Worm (Caenorhabditis elegans) whole organism, midembryonic: ENCODE results near the gene ule-5.

ENCODE experiments used
- T22C8.4 ChIP-seq: fragments of 200-800 bp; sonication (Bioruptor generic); IDR thresholded peaks from 2 replicates; pipeline ENCODE4 v1.3.6; 2022; ENCODE audit warnings: missing genetic modification characterization, missing compliant biosample characterization
- cog-1 ChIP-seq: sonication (generic microtip); optimal IDR thresholded peaks from 2 replicates; lab custom pipeline; 2016; ENCODE audit warnings: missing genetic modification characterization, missing compliant biosample characterization
- flt-1 ChIP-seq: fragments of 200-800 bp; sonication (Bioruptor generic); IDR thresholded peaks from 2 replicates; pipeline ENCODE4 v1.3.6; 2022; ENCODE audit warnings: missing genetic modification characterization, missing compliant biosample characterization
- klf-2 ChIP-seq: fragments of 200-800 bp; sonication (Bioruptor generic); conservative IDR thresholded peaks from 2 replicates; pipeline ENCODE4 v1.3.6; 2022; ENCODE audit warnings: missing genetic modification reagents, missing genetic modification characterization, missing compliant biosample characterization
- med-1 ChIP-seq: sonication (generic microtip); optimal IDR thresholded peaks from 2 replicates; lab custom pipeline; 2017; ENCODE audit warnings: missing genetic modification characterization, mild to moderate bottlenecking, missing compliant biosample characterization, antibody characterized with exemption, missing genetic modification reagents; ENCODE audit not compliant: insufficient read depth
- ref-1 ChIP-seq: fragments of 200-800 bp; sonication (Bioruptor generic); conservative IDR thresholded peaks from 2 replicates; pipeline ENCODE4 v1.3.6; 2022; ENCODE audit warnings: missing genetic modification reagents, missing genetic modification characterization, missing compliant biosample characterization
- tab-1 ChIP-seq: fragments of 200-800 bp; sonication (Bioruptor generic); IDR thresholded peaks from 2 replicates; pipeline ENCODE4 v1.3.6; 2022; ENCODE audit warnings: missing genetic modification characterization, missing compliant biosample characterization
- ztf-23 ChIP-seq: fragments of 200-800 bp; sonication (Bioruptor generic); IDR thresholded peaks from 2 replicates; pipeline ENCODE4 v1.3.6; 2022; ENCODE audit warnings: missing genetic modification reagents, missing genetic modification characterization, missing compliant biosample characterization
- ztf-29 ChIP-seq: fragments of 200-800 bp; sonication (Bioruptor generic); IDR thresholded peaks from 2 replicates; pipeline ENCODE4 v1.3.6; 2022; ENCODE audit warnings: missing genetic modification reagents, missing genetic modification characterization, missing compliant biosample characterization

ule-5 gene

ce11 chrX:11898040-11898439 lies 15.1 kb downstream of the ule-5 start, which contains the start of gene Y62H9A.9:
Y62H9A.9 (minus strand) TSS chrX:11898140.
- TF ChIP-seq tab-1 (GFP tag; lab: Robert Waterston, UW) (no peak), klf-2 (no peak), ztf-23 (GFP tag; lab: Robert Waterston, UW) (no peak), cog-1 (tag; lab: Kevin White, UChicago) (no peak), ref-1 (GFP tag; lab: Robert Waterston, UW) (no peak), flt-1 (GFP tag; lab: Robert Waterston, UW) (no peak), T22C8.4 (GFP tag; lab: Robert Waterston, UW) (no peak), ztf-29 (GFP tag; lab: Robert Waterston, UW) (no peak), med-1 (GFP tag; lab: Kevin White, UChicago) (no peak)

- no peak for TF ChIP-seq ztf-23 (GFP tag; lab: Robert Waterston, UW)
- TF ChIP-seq klf-2: no peak
- TF ChIP-seq T22C8.4 (GFP tag; lab: Robert Waterston, UW): no peak; the same call in none of the 2 replicates
- no peak for TF ChIP-seq ref-1 (GFP tag; lab: Robert Waterston, UW)
- no peak for TF ChIP-seq tab-1 (GFP tag; lab: Robert Waterston, UW)
- TF ChIP-seq med-1 (GFP tag; lab: Kevin White, UChicago): no peak
- TF ChIP-seq flt-1 (GFP tag; lab: Robert Waterston, UW): no peak
- TF ChIP-seq cog-1 (tag; lab: Kevin White, UChicago): no peak
- TF ChIP-seq ztf-29 (GFP tag; lab: Robert Waterston, UW): no peak
Observed at ce11 chrX:11899031-11899430, 16.1 kb downstream of the ule-5 start.

ce11 chrX:11902661-11903060 lies 19.7 kb downstream of the ule-5 start, which contains the start of gene Y62H9A.10:
Y62H9A.10 (minus strand) TSS chrX:11902761.
- TF ChIP-seq T22C8.4 (GFP tag; lab: Robert Waterston, UW) (no peak), cog-1 (tag; lab: Kevin White, UChicago) (no peak), ref-1 (GFP tag; lab: Robert Waterston, UW) (no peak), ztf-23 (GFP tag; lab: Robert Waterston, UW) (no peak), med-1 (GFP tag; lab: Kevin White, UChicago) (no peak), klf-2 (no peak), ztf-29 (GFP tag; lab: Robert Waterston, UW) (no peak), tab-1 (GFP tag; lab: Robert Waterston, UW) (no peak), flt-1 (GFP tag; lab: Robert Waterston, UW) (no peak)

ce11 chrX:11906626-11907025 lies 23.7 kb downstream of the ule-5 start:
- TF ChIP-seq klf-2: no peak
- no peak for TF ChIP-seq ztf-29 (GFP tag; lab: Robert Waterston, UW)
- no peak for TF ChIP-seq flt-1 (GFP tag; lab: Robert Waterston, UW)
- TF ChIP-seq ref-1 (GFP tag; lab: Robert Waterston, UW): no peak
- TF ChIP-seq med-1 (GFP tag; lab: Kevin White, UChicago): no peak
- no peak for TF ChIP-seq tab-1 (GFP tag; lab: Robert Waterston, UW)
- no peak for TF ChIP-seq T22C8.4 (GFP tag; lab: Robert Waterston, UW)
- no peak for TF ChIP-seq ztf-23 (GFP tag; lab: Robert Waterston, UW)
- no peak for TF ChIP-seq cog-1 (tag; lab: Kevin White, UChicago)

- TF ChIP-seq tab-1 (GFP tag; lab: Robert Waterston, UW) (no peak), ztf-23 (GFP tag; lab: Robert Waterston, UW) (no peak), ztf-29 (GFP tag; lab: Robert Waterston, UW) (no peak), ref-1 (GFP tag; lab: Robert Waterston, UW) (no peak)
Observed at ce11 chrX:11907263-11907662, 24.3 kb downstream of the ule-5 start, which contains the start of gene Y62H9A.11. Y62H9A.11 (minus strand) TSS chrX:11907363.

- no peak for TF ChIP-seq flt-1 (GFP tag; lab: Robert Waterston, UW)
- TF ChIP-seq tab-1 (GFP tag; lab: Robert Waterston, UW): no peak
- no peak for TF ChIP-seq ztf-29 (GFP tag; lab: Robert Waterston, UW)
- TF ChIP-seq klf-2: no peak
- TF ChIP-seq cog-1 (tag; lab: Kevin White, UChicago): no peak
- no peak for TF ChIP-seq T22C8.4 (GFP tag; lab: Robert Waterston, UW)
- no peak for TF ChIP-seq ref-1 (GFP tag; lab: Robert Waterston, UW)
- no peak for TF ChIP-seq ztf-23 (GFP tag; lab: Robert Waterston, UW)
- TF ChIP-seq med-1 (GFP tag; lab: Kevin White, UChicago): no peak
Observed at ce11 chrX:11908226-11908625, 25.3 kb downstream of the ule-5 start.

ce11 chrX:11909168-11909567 lies 26.2 kb downstream of the ule-5 start:
- no peak for TF ChIP-seq flt-1 (GFP tag; lab: Robert Waterston, UW)

ce11 chrX:11910046-11910445 lies 27.1 kb downstream of the ule-5 start, which contains the start of gene Y62H9A.15:
Y62H9A.15 (minus strand) TSS chrX:11910145.
- TF ChIP-seq tab-1 (GFP tag; lab: Robert Waterston, UW) (no peak), ref-1 (GFP tag; lab: Robert Waterston, UW) (no peak), cog-1 (tag; lab: Kevin White, UChicago) (no peak), ztf-29 (GFP tag; lab: Robert Waterston, UW) (no peak), flt-1 (GFP tag; lab: Robert Waterston, UW) (no peak), med-1 (GFP tag; lab: Kevin White, UChicago) (no peak), T22C8.4 (GFP tag; lab: Robert Waterston, UW) (no peak), klf-2 (no peak), ztf-23 (GFP tag; lab: Robert Waterston, UW) (no peak)

- no peak for TF ChIP-seq ztf-29 (GFP tag; lab: Robert Waterston, UW)
- no peak for TF ChIP-seq klf-2
- TF ChIP-seq med-1 (GFP tag; lab: Kevin White, UChicago): no peak
- no peak for TF ChIP-seq cog-1 (tag; lab: Kevin White, UChicago)
- TF ChIP-seq ref-1 (GFP tag; lab: Robert Waterston, UW): no peak
- TF ChIP-seq ztf-23 (GFP tag; lab: Robert Waterston, UW): no peak
- TF ChIP-seq T22C8.4 (GFP tag; lab: Robert Waterston, UW): no peak
Observed at ce11 chrX:11913824-11914223, 30.9 kb downstream of the ule-5 start, which contains the start of gene Y62H9A.12. Y62H9A.12 (plus strand) TSS chrX:11914124.
